Worm (Caenorhabditis elegans): ENCODE results near the gene C02F5.12.

The C02F5.12 gene

DNA sequence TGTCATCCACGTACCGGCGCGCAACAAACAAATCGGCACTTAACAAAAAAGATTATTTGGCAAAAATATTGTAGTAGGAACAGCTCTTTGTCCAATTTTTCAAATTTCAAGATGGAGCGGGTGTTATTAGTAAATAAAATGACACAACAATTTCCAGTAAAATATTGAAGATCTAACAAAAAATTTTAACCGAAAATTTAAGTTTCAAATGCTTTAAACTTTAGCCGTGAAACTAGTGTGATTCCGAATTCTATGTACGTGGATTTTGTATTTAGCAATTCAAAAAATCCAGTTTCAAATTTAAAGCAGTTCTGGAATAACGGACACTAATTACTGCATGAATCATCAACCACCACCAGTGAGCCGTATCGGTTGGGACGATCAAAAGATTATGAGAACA is 40.1 kb downstream of the C02F5.12 start, which contains the start of gene snb-5:
Gene snb-5, plus strand, starts transcription at position 301 of the 400 bp plus-strand sequence.
- TF ChIP-seq nhr-42 (GFP tag; IDR thresholded peaks at IDR 0.05) (no peak), dve-1 (tag; optimal IDR thresholded peaks at IDR 0.05; ENCODE audit: insufficient read depth) (no peak)

DNA sequence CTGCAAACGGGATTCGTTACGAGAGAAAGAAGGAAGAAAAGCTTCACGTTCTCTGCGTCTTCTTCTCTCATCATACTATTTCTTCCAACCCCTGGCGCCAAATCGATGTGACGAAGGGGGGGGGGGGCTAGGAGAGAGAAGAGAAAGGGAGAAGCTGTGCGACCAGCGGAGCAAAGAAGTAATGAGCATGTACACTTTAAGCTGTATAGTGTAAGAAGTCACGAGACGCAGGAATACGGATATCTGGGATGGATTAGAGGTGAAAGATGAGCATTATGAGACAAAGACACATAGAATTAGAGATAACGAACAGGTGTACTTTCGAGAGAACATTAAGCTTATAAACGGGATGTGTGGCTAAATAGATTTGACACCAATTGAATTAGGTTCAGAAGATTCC is 41.1 kb downstream of the C02F5.12 start:
- TF ChIP-seq vab-7 (GFP tag; IDR thresholded peaks at IDR 0.05) (0 out of 2 replicates have a peak, but pooled peaks have one; percentile 35), rbr-2 (tag; optimal IDR thresholded peaks at IDR 0.05) (peak; percentile 63), daf-16 (GFP tag; optimal IDR thresholded peaks at IDR 0.05) (no peak), daf-16 (tag; optimal IDR thresholded peaks at IDR 0.05) (no peak), ctbp-1 (GFP tag; IDR thresholded peaks at IDR 0.05) (peak; percentile 28; the same call in 1 of the 2 replicates), unc-62 (GFP tag; optimal IDR thresholded peaks at IDR 0.05 in 1 of 2) (peak in 1 of 2 experiments; percentile 28), unc-62 (tag; optimal IDR thresholded peaks at IDR 0.05) (no peak), R02D3.7 (tag; optimal IDR thresholded peaks at IDR 0.05) (no peak), lsy-2 (tag; optimal IDR thresholded peaks at IDR 0.05) (peak in 1 of 2 experiments; percentile 46), ceh-20 (GFP tag; IDR thresholded peaks at IDR 0.05) (0 out of 2 replicates have a peak, but pooled peaks have one; percentile 10), ztf-11 (tag; optimal IDR thresholded peaks at IDR 0.05) (no peak), dmd-6 (GFP tag; IDR thresholded peaks at IDR 0.05) (0 out of 2 replicates have a peak, but pooled peaks have one; percentile 8), hlh-30 (tag; optimal IDR thresholded peaks at IDR 0.05; ENCODE audit: insufficient read depth) (peak; percentile 66), nhr-11 (tag; optimal IDR thresholded peaks at IDR 0.05) (peak; percentile 45), ceh-62 (tag; optimal IDR thresholded peaks at IDR 0.05) (no peak), ceh-32 (tag; optimal IDR thresholded peaks at IDR 0.05; ENCODE audit: poor library complexity) (no peak), dpl-1 (GFP tag; optimal IDR thresholded peaks at IDR 0.05) (peak; percentile 6), lin-38 (GFP tag; IDR thresholded peaks at IDR 0.05) (no peak), ceh-28 (tag; optimal IDR thresholded peaks at IDR 0.05) (peak; percentile 22), nhr-6 (tag; optimal IDR thresholded peaks at IDR 0.05) (no peak), lin-15B (tag; optimal IDR thresholded peaks at IDR 0.05) (no peak), F26F4.8 (GFP tag; conservative IDR thresholded peaks at IDR 0.05) (no peak), daf-12 (tag; optimal IDR thresholded peaks at IDR 0.05) (no peak), fkh-10 (GFP tag; optimal IDR thresholded peaks at IDR 0.05) (peak; percentile 45), tra-1 (GFP tag; IDR thresholded peaks at IDR 0.05) (no peak), ceh-44 (GFP tag; IDR thresholded peaks at IDR 0.05) (no peak), nhr-42 (GFP tag; IDR thresholded peaks at IDR 0.05) (no peak), madf-9 (GFP tag; conservative IDR thresholded peaks at IDR 0.05) (no peak)

DNA sequence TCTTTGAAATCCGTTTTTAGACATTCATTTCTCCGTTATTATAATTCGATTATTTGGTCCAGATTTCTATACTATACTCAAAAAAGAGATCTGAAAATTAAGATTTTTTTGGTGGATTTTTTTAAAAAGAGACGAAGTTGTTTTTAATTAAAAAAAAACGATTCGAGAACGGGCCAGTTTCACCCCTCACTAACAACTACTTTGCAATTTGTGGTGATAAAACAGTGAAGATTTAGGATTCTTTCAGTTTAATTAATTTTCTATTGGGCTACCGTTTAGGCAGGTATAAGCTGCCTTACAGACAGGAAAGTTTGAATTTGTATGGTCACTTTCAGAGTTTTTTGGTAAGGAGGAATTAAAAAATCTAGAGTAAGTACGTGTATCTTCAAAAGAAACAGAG is 41.7 kb downstream of the C02F5.12 start, which contains the start of gene unc-36:
Gene unc-36, minus strand, starts transcription at position 101 of the 400 bp plus-strand sequence.
- TF ChIP-seq nhr-28 (tag; optimal IDR thresholded peaks at IDR 0.05) (no peak), nhr-237 (tag; optimal IDR thresholded peaks at IDR 0.05) (no peak), dpl-1 (GFP tag; optimal IDR thresholded peaks at IDR 0.05) (no peak), fos-1 (tag; optimal IDR thresholded peaks at IDR 0.05) (no peak), php-3 (GFP tag; IDR thresholded peaks at IDR 0.05) (no peak)

DNA sequence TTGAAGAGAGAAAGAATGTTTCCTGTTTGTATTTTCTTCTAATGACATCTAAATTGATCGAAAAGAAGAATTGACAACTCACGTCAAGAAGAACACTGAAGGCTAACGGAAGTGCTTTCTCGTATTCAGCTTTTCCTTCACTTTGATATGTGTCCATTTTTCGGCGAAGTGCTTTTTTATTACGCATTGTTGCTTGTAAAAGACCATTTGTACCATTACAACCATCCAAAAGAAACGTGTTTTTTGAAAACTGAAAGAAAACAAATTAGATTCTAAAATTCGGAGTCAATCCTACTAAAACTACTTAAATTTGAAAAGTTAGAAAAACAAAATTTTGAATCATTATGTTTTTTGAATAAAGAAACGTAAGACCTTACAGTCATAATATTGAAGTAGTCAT is 43.8 kb downstream of the C02F5.12 start:
- peak; percentile 49 for TF ChIP-seq aha-1 (tag)
- TF ChIP-seq lin-1 (GFP tag; IDR thresholded peaks at IDR 0.05) = no peak
- peak in 1 of 2 experiments; percentile 93 for TF ChIP-seq unc-62 (GFP tag; optimal IDR thresholded peaks at IDR 0.05 in 1 of 2)
- no peak for TF ChIP-seq unc-62 (tag; optimal IDR thresholded peaks at IDR 0.05)
- no peak for TF ChIP-seq zip-2 (tag; optimal IDR thresholded peaks at IDR 0.05)

- TF ChIP-seq dmd-9 (GFP tag; IDR thresholded peaks at IDR 0.05) (no peak), ceh-20 (GFP tag; IDR thresholded peaks at IDR 0.05) (no peak), dve-1 (tag; optimal IDR thresholded peaks at IDR 0.05; ENCODE audit: insufficient read depth) (no peak), gei-8 (GFP tag; optimal IDR thresholded peaks at IDR 0.05) (no peak), aha-1 (tag) (no peak), snpc-1.2 (GFP tag; IDR thresholded peaks at IDR 0.05) (no peak), hmg-1.1 (GFP tag; IDR thresholded peaks at IDR 0.05) (no peak), F26F4.8 (GFP tag; conservative IDR thresholded peaks at IDR 0.05) (no peak), ztf-7 (tag; optimal IDR thresholded peaks at IDR 0.05) (no peak), daf-16 (GFP tag; optimal IDR thresholded peaks at IDR 0.05) (no peak), daf-16 (tag; optimal IDR thresholded peaks at IDR 0.05) (no peak), nhr-28 (tag; optimal IDR thresholded peaks at IDR 0.05) (no peak), mep-1 (tag; optimal IDR thresholded peaks at IDR 0.05) (no peak), mdt-29 (GFP tag; IDR thresholded peaks at IDR 0.05) (no peak)
Observed at ce11 chrIII:8191695-8192094, 51.1 kb downstream of the C02F5.12 start, which contains the start of gene C50C3.1. Gene C50C3.1 (plus strand): TSS chrIII:8191995.

Measured in whole organism, L4 larva.